Worm (Caenorhabditis elegans) whole organism, L4 larva: Measurements from ENCODE around the gene Y39B6A.5.

Source experiments
- F44E2.7 ChIP-seq: fragments of 200-800 bp; sonication (Bioruptor generic); IDR thresholded peaks from 2 replicates; pipeline ENCODE4 v2.1.2; 2022; ENCODE audit warnings: missing genetic modification characterization, missing compliant biosample characterization
- T26A8.4 ChIP-seq: fragments of 200-800 bp; sonication (Bioruptor generic); IDR thresholded peaks from 2 replicates; pipeline ENCODE4 v1.3.6; 2022; ENCODE audit warnings: missing genetic modification characterization, missing compliant biosample characterization
- Y105C5A.15 ChIP-seq: fragments of 200-800 bp; sonication (Bioruptor generic); IDR thresholded peaks from 2 replicates; pipeline ENCODE4 v1.3.6; 2022; ENCODE audit warnings: missing genetic modification characterization, missing compliant biosample characterization
- aha-1 ChIP-seq: fragments of 150-350 bp; peaks from one replicate; lab custom pipeline; 2014; ENCODE audit warnings: missing biosample characterization, missing genetic modification characterization
- ceh-44 ChIP-seq: fragments of 200-800 bp; sonication (Bioruptor generic); IDR thresholded peaks from 2 replicates; pipeline ENCODE4 v1.3.6; 2022; ENCODE audit warnings: missing genetic modification reagents, missing genetic modification characterization, missing compliant biosample characterization
- ceh-62 ChIP-seq: sonication (generic microtip); optimal IDR thresholded peaks from 2 replicates; lab custom pipeline; 2017; ENCODE audit warnings: missing biosample characterization, missing genetic modification characterization
- ceh-82 ChIP-seq: sonication (generic microtip); optimal IDR thresholded peaks from 2 replicates; lab custom pipeline; 2017; ENCODE audit warnings: missing biosample characterization, missing genetic modification characterization
- ces-1 ChIP-seq: fragments of 150-350 bp; sonication (generic microtip); optimal IDR thresholded peaks from 4 replicates; lab custom pipeline; 2014; ENCODE audit warnings: missing biosample characterization, missing genetic modification reagents, missing genetic modification characterization
- daf-16 ChIP-seq, 3 experiments: sonication (generic microtip); optimal IDR thresholded peaks; 2 replicates each; lab custom pipeline; 2016 to 2017; ENCODE audit warnings: missing genetic modification characterization in 3 of 3, missing genetic modification reagents in 3 of 3, mild to moderate bottlenecking in 2 of 3, missing compliant biosample characterization in 2 of 3, missing biosample characterization in 1 of 3, moderate library complexity in 1 of 3
- daf-19 ChIP-seq: fragments of 200-800 bp; sonication (Bioruptor generic); conservative IDR thresholded peaks from 2 replicates; pipeline ENCODE4 v1.3.6; 2022; ENCODE audit warnings: missing genetic modification characterization, missing compliant biosample characterization
- dpl-1 ChIP-seq: fragments of 150-350 bp; optimal IDR thresholded peaks from 2 replicates; lab custom pipeline; 2014; ENCODE audit warnings: missing biosample characterization, missing genetic modification reagents, missing genetic modification characterization
- dve-1 ChIP-seq: sonication (generic microtip); optimal IDR thresholded peaks from 2 replicates; lab custom pipeline; 2017; ENCODE audit warnings: antibody characterized with exemption, mild to moderate bottlenecking, missing genetic modification characterization, missing compliant biosample characterization; ENCODE audit not compliant: insufficient read depth
- egl-27 ChIP-seq: sonication (generic microtip); optimal IDR thresholded peaks from 3 replicates; lab custom pipeline; 2017; ENCODE audit warnings: missing biosample characterization, missing genetic modification reagents, missing genetic modification characterization
- hlh-11 ChIP-seq: fragments of 200-800 bp; sonication (Bioruptor generic); optimal IDR thresholded peaks from 2 replicates; lab custom pipeline; 2018; ENCODE audit warnings: mild to moderate bottlenecking, missing genetic modification characterization, missing compliant biosample characterization
- lin-13 ChIP-seq: fragments of 150-350 bp; optimal IDR thresholded peaks from 2 replicates; lab custom pipeline; 2014; ENCODE audit warnings: missing biosample characterization, missing genetic modification reagents, missing genetic modification characterization
- lin-15B ChIP-seq: fragments of 150-350 bp; sonication (generic microtip); optimal IDR thresholded peaks from 3 replicates; lab custom pipeline; 2014; ENCODE audit warnings: missing biosample characterization, missing genetic modification characterization
- mes-2 ChIP-seq: sonication (generic microtip); optimal IDR thresholded peaks from 2 replicates; lab custom pipeline; 2016; ENCODE audit warnings: missing genotype, mild to moderate bottlenecking, missing genetic modification characterization, missing compliant biosample characterization; ENCODE audit not compliant: poor library complexity, severe bottlenecking
- nhr-102 ChIP-seq: sonication (generic microtip); optimal IDR thresholded peaks from 2 replicates; lab custom pipeline; 2016; ENCODE audit warnings: mild to moderate bottlenecking, missing genetic modification characterization, moderate library complexity, missing compliant biosample characterization
- nhr-25 ChIP-seq: sonication (generic microtip); optimal IDR thresholded peaks from 2 replicates; lab custom pipeline; 2017; ENCODE audit warnings: missing genetic modification characterization, mild to moderate bottlenecking, missing compliant biosample characterization, antibody characterized with exemption, moderate library complexity, borderline replicate concordance; ENCODE audit not compliant: insufficient read depth
- nhr-28 ChIP-seq: fragments of 150-350 bp; optimal IDR thresholded peaks from 2 replicates; lab custom pipeline; 2014; ENCODE audit warnings: missing biosample characterization, missing genetic modification characterization
- nhr-41 ChIP-seq: fragments of 200-800 bp; sonication (Bioruptor generic); IDR thresholded peaks from 2 replicates; pipeline ENCODE4 v1.3.6; 2022; ENCODE audit warnings: missing genetic modification reagents, missing genetic modification characterization, missing compliant biosample characterization
- nhr-48 ChIP-seq: sonication (generic microtip); optimal IDR thresholded peaks from 2 replicates; lab custom pipeline; 2016; ENCODE audit warnings: mild to moderate bottlenecking, missing genetic modification characterization, missing compliant biosample characterization
- nhr-76 ChIP-seq: fragments of 150-350 bp; optimal IDR thresholded peaks from 2 replicates; lab custom pipeline; 2014; ENCODE audit warnings: missing biosample characterization, missing genetic modification characterization
- nhr-77 ChIP-seq: fragments of 150-350 bp; optimal IDR thresholded peaks from 2 replicates; lab custom pipeline; 2014; ENCODE audit warnings: missing biosample characterization, missing genetic modification characterization
- pha-4 ChIP-seq, 2 experiments: fragments of 150-350 bp in 1 of 2; fragments of 200-800 bp in 1 of 2; sonication (Bioruptor generic) in 1 of 2; IDR thresholded peaks in 1 of 2; optimal IDR thresholded peaks in 1 of 2; 2 replicates each; pipeline versions ENCODE4 v1.3.6 to Lab custom; 2014 to 2022; ENCODE audit warnings: missing genetic modification characterization in 2 of 2, missing genetic modification reagents in 2 of 2, missing biosample characterization in 1 of 2, missing compliant biosample characterization in 1 of 2
- rbr-2 ChIP-seq: sonication (generic microtip); optimal IDR thresholded peaks from 2 replicates; lab custom pipeline; 2016; ENCODE audit warnings: missing genotype, missing genetic modification characterization, missing compliant biosample characterization
- saeg-2 ChIP-seq: fragments of 200-800 bp; sonication (Bioruptor generic); IDR thresholded peaks from 2 replicates; pipeline ENCODE4 v1.3.6; 2022; ENCODE audit warnings: missing genetic modification reagents, missing genetic modification characterization, missing compliant biosample characterization
- set-16 ChIP-seq: fragments of 200-800 bp; sonication (Bioruptor generic); IDR thresholded peaks from 2 replicates; pipeline ENCODE4 v1.3.6; 2022; ENCODE audit warnings: missing genetic modification reagents, missing genetic modification characterization, missing compliant biosample characterization
- skn-1 ChIP-seq: fragments of 150-350 bp; optimal IDR thresholded peaks from 2 replicates; lab custom pipeline; 2014; ENCODE audit warnings: missing biosample characterization, missing genetic modification characterization
- snpc-4 ChIP-seq: fragments of 150-350 bp; optimal IDR thresholded peaks from 2 replicates; lab custom pipeline; 2014; ENCODE audit warnings: missing biosample characterization, missing genetic modification characterization
- tag-97 ChIP-seq: fragments of 200-800 bp; sonication (Bioruptor generic); IDR thresholded peaks from 2 replicates; pipeline ENCODE4 v1.3.6; 2022; ENCODE audit warnings: missing genetic modification characterization, missing compliant biosample characterization
- tra-1 ChIP-seq: fragments of 200-800 bp; sonication (Bioruptor generic); IDR thresholded peaks from 2 replicates; pipeline ENCODE4 v1.3.6; 2022; ENCODE audit warnings: missing genetic modification reagents, missing genetic modification characterization, missing compliant biosample characterization
- unc-130 ChIP-seq: sonication (generic microtip); optimal IDR thresholded peaks from 2 replicates; lab custom pipeline; 2016; ENCODE audit warnings: missing genetic modification reagents, missing genetic modification characterization, missing compliant biosample characterization
- unc-62 ChIP-seq, 3 experiments: fragments of 150-350 bp in 1 of 3; sonication (generic microtip); optimal IDR thresholded peaks in 2 of 3; peaks in 1 of 3; 1 replicate in 1 of 3; 2 replicates in 2 of 3; lab custom pipeline; 2014 to 2017; ENCODE audit warnings: missing biosample characterization in 3 of 3, missing genetic modification characterization in 3 of 3, missing genetic modification reagents in 3 of 3, missing genotype in 1 of 3
- zag-1 ChIP-seq: fragments of 150-350 bp; optimal IDR thresholded peaks from 2 replicates; lab custom pipeline; 2014; ENCODE audit warnings: missing biosample characterization, missing genetic modification characterization
- zip-11 ChIP-seq: fragments of 200-800 bp; sonication (Bioruptor generic); IDR thresholded peaks from 2 replicates; pipeline ENCODE4 v1.3.6; 2022; ENCODE audit warnings: missing genetic modification characterization, missing compliant biosample characterization
- ztf-11 ChIP-seq: fragments of 150-350 bp; optimal IDR thresholded peaks from 2 replicates; lab custom pipeline; 2014; ENCODE audit warnings: missing biosample characterization, missing genetic modification characterization

Gene Y39B6A.5

ce11 chrV:19177070-19177469 is 18.4 kb upstream of the Y39B6A.5 start (continued):
- no peak for TF ChIP-seq ceh-44 (GFP tag; lab: Robert Waterston, UW)
- no peak for TF ChIP-seq nhr-28 (tag; lab: Kevin White, UChicago)
- no peak for TF ChIP-seq nhr-41
- TF ChIP-seq egl-27 (tag; lab: Kevin White, UChicago): no peak
- TF ChIP-seq zag-1 (tag; lab: Kevin White, UChicago): no peak
- TF ChIP-seq ces-1 (GFP tag; lab: Kevin White, UChicago): no peak
- no peak for TF ChIP-seq F44E2.7 (GFP tag; lab: Robert Waterston, UW)

ce11 chrV:19175714-19176113 is 17.0 kb upstream of the Y39B6A.5 start:
- TF ChIP-seq ztf-11 (no peak), unc-62 (GFP tag; optimal IDR thresholded peaks at IDR 0.05 in 1 of 2; lab: Kevin White, UChicago) (peak in 1 of 2 experiments; percentile 90), unc-62 (tag; optimal IDR thresholded peaks at IDR 0.05; lab: Kevin White, UChicago) (no peak), lin-13 (GFP tag; lab: Kevin White, UChicago) (no peak)
- TF ChIP-seq, all 104 proteins: peak for 1

ce11 chrV:19174626-19175025 is 15.9 kb upstream of the Y39B6A.5 start, which contains the start of gene hot-2:
Gene hot-2 (plus strand): TSS chrV:19174759.
- TF ChIP-seq set-16 (GFP tag; lab: Robert Waterston, UW) (0 out of 2 replicates have a peak, but pooled peaks have one; percentile 19), nhr-25 (tag; lab: Kevin White, UChicago) (no peak)

- TF ChIP-seq nhr-77 (tag; lab: Kevin White, UChicago) (no peak), skn-1 (no peak), ceh-82 (tag; lab: Kevin White, UChicago) (no peak), nhr-102 (tag; lab: Kevin White, UChicago) (no peak), ceh-62 (tag; lab: Kevin White, UChicago) (no peak), snpc-4 (tag; lab: Kevin White, UChicago) (no peak)
Measured at ce11 chrV:19153806-19154205, 4.9 kb downstream of the Y39B6A.5 start, which contains the start of gene tsp-13. Gene tsp-13 (plus strand): TSS chrV:19154106.

- no peak for TF ChIP-seq dve-1 (tag; lab: Kevin White, UChicago)
- no peak for TF ChIP-seq Y105C5A.15
- TF ChIP-seq aha-1 (tag; lab: Kevin White, UChicago): peak; percentile 15
- no peak for TF ChIP-seq saeg-2 (GFP tag; lab: Robert Waterston, UW)
- TF ChIP-seq T26A8.4: no peak
- TF ChIP-seq tag-97: no peak
- no peak for TF ChIP-seq zip-11
- no peak for TF ChIP-seq unc-130
- TF ChIP-seq hlh-11 (tag; lab: Kevin White, UChicago): peak; percentile 27
- TF ChIP-seq rbr-2 (tag; lab: Kevin White, UChicago): no peak
- TF ChIP-seq lin-15B (tag; lab: Kevin White, UChicago): no peak
- TF ChIP-seq dpl-1 (GFP tag; lab: Kevin White, UChicago): no peak
- no peak for TF ChIP-seq nhr-48 (tag; lab: Kevin White, UChicago)
- no peak for TF ChIP-seq pha-4 (GFP tag; IDR thresholded peaks at IDR 0.05; lab: Robert Waterston, UW)
- TF ChIP-seq pha-4 (tag; optimal IDR thresholded peaks at IDR 0.05; lab: Kevin White, UChicago): peak; percentile 75
- TF ChIP-seq nhr-76: no peak
- TF ChIP-seq ztf-11: no peak
- TF ChIP-seq nhr-28 (tag; lab: Kevin White, UChicago): no peak
- no peak for TF ChIP-seq lin-13 (GFP tag; lab: Kevin White, UChicago)
- no peak for TF ChIP-seq daf-16 (GFP tag; optimal IDR thresholded peaks at IDR 0.05; lab: Kevin White, UChicago)
- TF ChIP-seq daf-16 (tag; optimal IDR thresholded peaks at IDR 0.05; lab: Kevin White, UChicago): no peak
- no peak for TF ChIP-seq mes-2 (tag; lab: Kevin White, UChicago)
- TF ChIP-seq daf-19: no peak
- no peak for TF ChIP-seq nhr-102 (tag; lab: Kevin White, UChicago)
- no peak for TF ChIP-seq tra-1 (GFP tag; lab: Robert Waterston, UW)
Measured at ce11 chrV:19153244-19153643, 5.4 kb downstream of the Y39B6A.5 start.
